Worm (Caenorhabditis elegans) whole organism, dauer: ENCODE data around the gene acbp-8.

Source experiments
- unc-62 ChIP-seq: sonication (generic microtip); optimal IDR thresholded peaks from 2 replicates; lab custom pipeline; 2017; ENCODE audit warnings: missing biosample characterization, missing genetic modification reagents, missing genetic modification characterization

The acbp-8 gene

DNA sequence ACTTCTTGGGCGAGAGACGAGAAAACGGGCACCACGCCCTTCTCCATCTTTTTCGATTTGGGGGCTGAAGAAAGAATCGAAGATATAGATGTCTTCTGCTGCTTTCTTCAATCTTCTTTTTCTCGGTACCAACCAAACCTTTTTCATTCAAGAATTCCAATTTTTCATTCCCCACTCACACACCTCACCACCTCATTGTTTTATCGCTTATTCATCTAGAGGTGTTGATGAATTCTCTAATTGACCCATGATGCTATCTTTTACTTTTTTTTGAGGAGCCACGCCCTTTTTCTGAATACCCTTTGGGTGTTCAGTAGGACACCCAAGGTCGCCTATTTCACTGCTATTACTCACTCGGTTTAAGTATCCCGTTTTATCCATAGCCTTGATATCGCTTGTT, 22.7 kb downstream of the acbp-8 start:
- no peak for TF ChIP-seq unc-62 (GFP tag; lab: Kevin White, UChicago)

DNA sequence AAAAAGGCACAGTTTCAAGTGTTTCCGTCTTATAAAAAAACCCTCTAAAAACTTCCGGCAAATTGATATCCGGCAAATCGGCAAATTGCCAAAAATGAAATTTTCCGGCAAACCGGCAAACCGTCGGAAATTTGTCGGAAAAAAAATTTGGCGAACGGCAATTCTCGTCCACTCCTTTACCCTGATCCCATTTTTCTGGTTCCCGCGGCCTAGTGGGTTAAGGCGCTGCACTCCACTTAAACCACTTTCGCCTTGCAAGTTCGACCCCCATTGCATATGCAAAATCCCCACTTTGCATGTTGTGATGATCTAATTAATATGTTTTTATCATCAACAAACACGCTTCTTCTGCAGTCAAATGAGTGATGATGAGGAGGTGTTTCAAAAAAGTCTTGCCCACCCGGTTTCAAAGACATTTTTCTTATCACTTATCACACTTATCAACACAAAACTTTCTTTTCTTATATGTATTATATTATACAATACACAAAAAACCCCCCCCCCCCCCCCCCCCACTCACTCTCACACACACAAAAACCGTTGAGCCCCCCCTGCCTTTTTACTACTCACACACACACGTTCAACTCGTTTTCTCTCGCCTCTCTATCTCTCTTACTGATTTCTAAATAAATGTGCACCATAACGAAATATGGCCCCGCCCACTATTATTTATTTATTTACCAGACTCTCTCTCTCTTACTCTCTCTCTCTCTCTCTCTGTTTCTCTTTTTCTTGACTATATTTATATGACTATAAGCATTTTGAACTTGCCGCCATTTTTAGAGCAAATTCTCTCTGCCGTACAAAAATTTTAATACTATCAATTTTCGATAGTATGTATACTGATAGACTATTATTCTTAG, 24.1 kb downstream of the acbp-8 start:
- TF ChIP-seq unc-62 (GFP tag; lab: Kevin White, UChicago): no peak

DNA sequence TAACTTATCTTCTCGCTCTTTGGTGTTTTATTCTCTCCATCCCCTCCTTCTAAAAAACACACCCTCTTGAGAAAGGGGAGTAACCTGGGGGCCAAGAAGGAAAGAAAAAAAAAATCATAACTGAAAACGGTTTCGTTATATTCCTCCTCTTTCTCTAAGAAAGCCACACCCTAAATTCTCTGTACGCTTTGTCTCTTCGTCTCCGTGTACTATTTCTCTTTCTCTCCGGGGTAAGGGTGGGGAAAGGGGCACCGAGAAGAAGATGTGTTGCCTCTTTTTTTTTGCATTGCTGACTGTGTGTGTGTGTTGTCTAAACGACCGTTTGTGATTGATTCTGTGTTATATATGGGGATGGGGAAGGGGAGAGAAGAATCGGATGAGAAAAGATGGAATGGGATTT, 27.4 kb downstream of the acbp-8 start:
- no peak for TF ChIP-seq unc-62 (GFP tag; lab: Kevin White, UChicago)

DNA sequence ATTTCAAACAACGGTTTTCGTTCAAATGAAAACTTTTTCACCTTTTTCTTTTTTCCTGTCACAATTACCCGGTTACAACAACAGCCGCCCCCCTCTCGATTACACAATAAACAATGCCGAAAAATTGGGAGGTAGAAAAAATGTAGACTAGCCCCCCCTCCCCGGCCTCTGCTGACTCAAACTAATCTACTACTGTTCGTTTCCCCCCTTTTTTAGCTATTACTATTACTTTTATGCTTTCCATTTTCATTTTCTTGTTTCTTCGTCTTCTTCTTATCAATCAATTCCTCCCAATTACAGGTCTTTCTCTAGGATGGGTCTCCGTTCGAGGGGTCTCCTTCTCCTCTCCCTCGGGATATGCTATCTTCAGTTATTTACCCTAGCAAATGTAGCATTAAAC, 29.0 kb downstream of the acbp-8 start, which contains the start of gene let-805:
Gene let-805 (plus strand): TSS at position 301 of the 400 bp plus-strand sequence.
- TF ChIP-seq unc-62 (GFP tag; lab: Kevin White, UChicago): no peak

DNA sequence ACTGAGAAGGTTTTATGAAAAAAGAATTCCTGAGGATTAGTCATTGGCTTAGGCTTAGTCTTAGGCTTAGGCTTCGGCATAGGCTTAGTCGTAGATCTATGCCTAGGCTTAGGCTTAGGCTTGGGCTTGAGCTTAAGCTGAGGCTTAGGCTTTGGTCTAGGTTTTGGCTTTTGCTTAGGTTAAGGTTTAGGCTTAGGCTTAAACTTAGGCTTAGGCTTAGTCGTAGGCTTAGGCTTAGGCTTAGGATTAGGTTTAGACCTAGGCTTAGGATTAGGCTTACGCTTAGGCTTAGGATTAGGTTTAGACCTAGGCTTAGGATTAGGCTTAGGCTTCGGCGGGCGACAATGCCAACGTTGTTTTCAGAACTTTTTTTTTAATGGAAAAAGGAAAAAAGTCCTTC, 46.6 kb downstream of the acbp-8 start:
- no peak for TF ChIP-seq unc-62 (GFP tag; lab: Kevin White, UChicago)

DNA sequence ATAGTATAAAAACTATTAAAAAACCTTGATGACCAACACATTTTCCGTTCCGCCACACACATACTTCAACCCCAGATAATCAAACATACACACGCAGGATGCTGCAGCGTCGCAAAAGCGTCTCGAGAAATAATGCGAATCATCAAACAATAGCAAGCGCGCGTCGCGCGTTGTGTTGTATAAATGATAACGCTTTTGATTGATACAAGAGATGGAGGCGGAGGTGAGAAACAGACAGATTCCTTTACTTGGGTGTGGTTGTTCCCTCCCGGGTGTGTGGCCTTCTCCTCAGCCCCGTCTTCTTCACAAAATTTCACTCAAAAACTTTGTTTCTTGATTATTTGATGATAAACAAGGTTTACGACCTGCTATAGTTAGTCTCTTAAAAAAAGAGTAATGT, 47.3 kb downstream of the acbp-8 start:
- TF ChIP-seq unc-62 (GFP tag; lab: Kevin White, UChicago): no peak

DNA sequence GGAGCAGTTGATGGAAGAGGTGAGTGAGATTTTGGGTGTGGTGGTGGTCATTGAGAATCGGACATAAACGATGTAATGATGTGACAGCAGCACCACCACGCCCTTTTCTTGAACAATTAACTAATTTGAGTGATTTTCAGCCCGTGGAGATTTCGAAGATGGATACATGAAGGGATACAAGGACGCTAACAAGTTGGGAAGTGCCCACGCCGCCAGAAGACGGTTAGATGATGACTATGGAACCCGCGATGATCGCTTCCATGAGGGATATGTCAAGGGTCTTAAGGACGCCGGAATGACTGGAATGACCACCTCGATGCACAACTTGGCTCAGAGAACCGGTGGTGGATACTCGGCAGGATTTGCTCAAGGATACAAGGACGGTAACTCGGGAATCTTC, 49.2 kb downstream of the acbp-8 start:
- TF ChIP-seq unc-62 (GFP tag; lab: Kevin White, UChicago): no peak

DNA sequence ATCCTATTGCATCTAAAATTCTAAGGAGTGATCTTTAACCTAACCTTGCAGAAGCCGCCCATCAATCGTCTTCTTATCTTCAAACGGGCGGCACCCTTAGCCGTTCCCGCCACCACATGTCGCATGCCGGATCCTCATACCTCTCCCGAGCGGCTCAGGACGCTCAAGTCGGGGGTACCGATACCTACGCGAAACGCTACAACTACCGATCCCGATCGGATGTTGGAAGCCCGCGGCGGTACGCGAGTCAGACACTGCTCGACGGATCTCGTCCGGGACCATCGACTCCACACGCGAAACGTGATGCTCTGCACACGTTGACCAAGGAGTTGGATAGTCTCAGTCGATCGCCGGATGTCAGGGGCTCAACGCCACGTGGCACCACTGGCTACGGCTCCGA, 50.5 kb downstream of the acbp-8 start:
- TF ChIP-seq unc-62 (GFP tag; lab: Kevin White, UChicago): no peak
